Worm (Caenorhabditis elegans) whole organism, L4 larva: Measurements from ENCODE around the gene Y54E2A.7.
A peak's percentile ranks its signal among the peaks of the same experiment; 100 is the strongest.

ENCODE experiments used
- F26F4.8 ChIP-seq: fragments of 200-800 bp; sonication (Bioruptor generic); conservative IDR thresholded peaks from 2 replicates; pipeline ENCODE4 v1.3.6; 2022; ENCODE audit warnings: missing genetic modification characterization, missing compliant biosample characterization
- F37D6.2 ChIP-seq: sonication (generic microtip); optimal IDR thresholded peaks from 2 replicates; lab custom pipeline; 2016; ENCODE audit warnings: mild to moderate bottlenecking, missing genetic modification characterization, missing compliant biosample characterization
- F49E8.2 ChIP-seq: sonication (generic microtip); optimal IDR thresholded peaks from 2 replicates; lab custom pipeline; 2016; ENCODE audit warnings: missing compliant biosample characterization, mild to moderate bottlenecking, missing genetic modification characterization, borderline replicate concordance
- R02D3.7 ChIP-seq: fragments of 150-350 bp; sonication (generic microtip); optimal IDR thresholded peaks from 3 replicates; lab custom pipeline; 2014; ENCODE audit warnings: missing biosample characterization, missing genetic modification characterization
- Y5F2A.4 ChIP-seq: fragments of 200-800 bp; sonication (Bioruptor generic); optimal IDR thresholded peaks from 2 replicates; lab custom pipeline; 2018; ENCODE audit warnings: mild to moderate bottlenecking, missing genetic modification characterization, missing compliant biosample characterization
- attf-4 ChIP-seq: sonication (generic microtip); optimal IDR thresholded peaks from 3 replicates; lab custom pipeline; 2017; ENCODE audit warnings: missing biosample characterization, missing genetic modification characterization
- ceh-20 ChIP-seq: fragments of 200-800 bp; sonication (Bioruptor generic); IDR thresholded peaks from 2 replicates; pipeline ENCODE4 v1.3.6; 2022; ENCODE audit warnings: missing genetic modification reagents, missing genetic modification characterization, missing compliant biosample characterization
- ctbp-1 ChIP-seq: fragments of 200-800 bp; sonication (Bioruptor generic); IDR thresholded peaks from 2 replicates; pipeline ENCODE4 v1.3.6; 2022; ENCODE audit warnings: missing genetic modification reagents, missing genetic modification characterization, missing compliant biosample characterization
- daf-19 ChIP-seq: fragments of 200-800 bp; sonication (Bioruptor generic); conservative IDR thresholded peaks from 2 replicates; pipeline ENCODE4 v1.3.6; 2022; ENCODE audit warnings: missing genetic modification characterization, missing compliant biosample characterization
- daf-8 ChIP-seq: fragments of 200-800 bp; sonication (Bioruptor generic); IDR thresholded peaks from 2 replicates; pipeline ENCODE4 v1.3.6; 2022; ENCODE audit warnings: missing genetic modification characterization, missing compliant biosample characterization
- dmd-6 ChIP-seq: fragments of 200-800 bp; sonication (Bioruptor generic); IDR thresholded peaks from 2 replicates; pipeline ENCODE4 v1.3.6; 2022; ENCODE audit warnings: missing genetic modification reagents, missing genetic modification characterization, missing compliant biosample characterization
- dmd-9 ChIP-seq: fragments of 200-800 bp; sonication (Bioruptor generic); IDR thresholded peaks from 2 replicates; pipeline ENCODE4 v1.3.6; 2022; ENCODE audit warnings: missing genetic modification reagents, missing genetic modification characterization, missing compliant biosample characterization
- dve-1 ChIP-seq: sonication (generic microtip); optimal IDR thresholded peaks from 2 replicates; lab custom pipeline; 2017; ENCODE audit warnings: antibody characterized with exemption, mild to moderate bottlenecking, missing genetic modification characterization, missing compliant biosample characterization; ENCODE audit not compliant: insufficient read depth
- hmg-1.1 ChIP-seq: fragments of 200-800 bp; sonication (Bioruptor generic); IDR thresholded peaks from 2 replicates; pipeline ENCODE4 v1.3.6; 2022; ENCODE audit warnings: missing genetic modification reagents, missing genetic modification characterization, missing compliant biosample characterization
- jun-1 ChIP-seq: fragments of 150-350 bp; optimal IDR thresholded peaks from 2 replicates; lab custom pipeline; 2014; ENCODE audit warnings: missing biosample characterization, missing genetic modification reagents, missing genetic modification characterization
- lin-1 ChIP-seq: fragments of 200-800 bp; sonication (Bioruptor generic); IDR thresholded peaks from 2 replicates; pipeline ENCODE4 v1.3.6; 2022; ENCODE audit warnings: missing genetic modification reagents, missing genetic modification characterization, missing compliant biosample characterization
- lin-15B ChIP-seq: fragments of 150-350 bp; sonication (generic microtip); optimal IDR thresholded peaks from 3 replicates; lab custom pipeline; 2014; ENCODE audit warnings: missing biosample characterization, missing genetic modification characterization
- lin-29 ChIP-seq: fragments of 200-800 bp; sonication (Bioruptor generic); IDR thresholded peaks from 2 replicates; pipeline ENCODE4 v1.3.6; 2022; ENCODE audit warnings: missing genetic modification reagents, missing genetic modification characterization, missing compliant biosample characterization
- lin-38 ChIP-seq: fragments of 200-800 bp; sonication (Bioruptor generic); IDR thresholded peaks from 2 replicates; pipeline ENCODE4 v1.3.6; 2022; ENCODE audit warnings: missing genetic modification reagents, missing genetic modification characterization, missing compliant biosample characterization
- lin-39 ChIP-seq: fragments of 150-350 bp; optimal IDR thresholded peaks from 2 replicates; lab custom pipeline; 2014; ENCODE audit warnings: missing biosample characterization, missing genetic modification reagents, missing genetic modification characterization
- lsy-2 ChIP-seq, 2 experiments: fragments of 150-350 bp in 1 of 2; sonication (generic microtip) in 1 of 2; optimal IDR thresholded peaks; 2 replicates each; lab custom pipeline; 2014 to 2017; ENCODE audit warnings: missing biosample characterization in 2 of 2, missing genetic modification characterization in 2 of 2
- madf-5 ChIP-seq, 2 experiments: fragments of 200-800 bp; sonication (Bioruptor generic); IDR thresholded peaks; 2 replicates each; pipeline ENCODE4 v1.3.6; 2022; ENCODE audit warnings: missing compliant biosample characterization in 2 of 2, missing genetic modification characterization in 2 of 2
- madf-9 ChIP-seq: fragments of 200-800 bp; sonication (Bioruptor generic); conservative IDR thresholded peaks from 2 replicates; pipeline ENCODE4 v1.3.6; 2022; ENCODE audit warnings: missing genetic modification reagents, missing genetic modification characterization, missing compliant biosample characterization
- mep-1 ChIP-seq: fragments of 150-350 bp; sonication (generic microtip); optimal IDR thresholded peaks from 3 replicates; lab custom pipeline; 2014; ENCODE audit warnings: missing biosample characterization, missing genetic modification characterization
- mxl-2 ChIP-seq: fragments of 200-800 bp; sonication (Bioruptor generic); conservative IDR thresholded peaks from 2 replicates; pipeline ENCODE4 v1.3.6; 2022; ENCODE audit warnings: missing genetic modification reagents, missing genetic modification characterization, missing compliant biosample characterization
- mxl-3 ChIP-seq: fragments of 200-800 bp; sonication (Bioruptor generic); optimal IDR thresholded peaks from 2 replicates; lab custom pipeline; 2018; ENCODE audit warnings: mild to moderate bottlenecking, missing genetic modification characterization, missing compliant biosample characterization
- nhr-102 ChIP-seq: sonication (generic microtip); optimal IDR thresholded peaks from 2 replicates; lab custom pipeline; 2016; ENCODE audit warnings: mild to moderate bottlenecking, missing genetic modification characterization, moderate library complexity, missing compliant biosample characterization
- nhr-11 ChIP-seq: fragments of 150-350 bp; optimal IDR thresholded peaks from 2 replicates; lab custom pipeline; 2014; ENCODE audit warnings: missing biosample characterization, missing genetic modification characterization
- nhr-111 ChIP-seq: fragments of 200-800 bp; sonication (Bioruptor generic); optimal IDR thresholded peaks from 2 replicates; lab custom pipeline; 2018; ENCODE audit warnings: mild to moderate bottlenecking, missing genetic modification characterization, missing compliant biosample characterization
- nhr-25 ChIP-seq: sonication (generic microtip); optimal IDR thresholded peaks from 2 replicates; lab custom pipeline; 2017; ENCODE audit warnings: missing genetic modification characterization, mild to moderate bottlenecking, missing compliant biosample characterization, antibody characterized with exemption, moderate library complexity, borderline replicate concordance; ENCODE audit not compliant: insufficient read depth
- nhr-28 ChIP-seq: fragments of 150-350 bp; optimal IDR thresholded peaks from 2 replicates; lab custom pipeline; 2014; ENCODE audit warnings: missing biosample characterization, missing genetic modification characterization
- nhr-42 ChIP-seq: fragments of 200-800 bp; sonication (Bioruptor generic); IDR thresholded peaks from 2 replicates; pipeline ENCODE4 v1.3.6; 2022; ENCODE audit warnings: missing genetic modification characterization, missing compliant biosample characterization
- nhr-77 ChIP-seq: fragments of 150-350 bp; optimal IDR thresholded peaks from 2 replicates; lab custom pipeline; 2014; ENCODE audit warnings: missing biosample characterization, missing genetic modification characterization
- pha-4 ChIP-seq, 2 experiments: fragments of 150-350 bp in 1 of 2; fragments of 200-800 bp in 1 of 2; sonication (Bioruptor generic) in 1 of 2; IDR thresholded peaks in 1 of 2; optimal IDR thresholded peaks in 1 of 2; 2 replicates each; pipeline versions ENCODE4 v1.3.6 to Lab custom; 2014 to 2022; ENCODE audit warnings: missing genetic modification characterization in 2 of 2, missing genetic modification reagents in 2 of 2, missing biosample characterization in 1 of 2, missing compliant biosample characterization in 1 of 2
- set-16 ChIP-seq: fragments of 200-800 bp; sonication (Bioruptor generic); IDR thresholded peaks from 2 replicates; pipeline ENCODE4 v1.3.6; 2022; ENCODE audit warnings: missing genetic modification reagents, missing genetic modification characterization, missing compliant biosample characterization
- spr-1 ChIP-seq: sonication (generic microtip); optimal IDR thresholded peaks from 2 replicates; lab custom pipeline; 2016; ENCODE audit warnings: mild to moderate bottlenecking, missing genetic modification characterization, missing compliant biosample characterization
- spr-3 ChIP-seq: fragments of 200-800 bp; sonication (Bioruptor generic); optimal IDR thresholded peaks from 2 replicates; lab custom pipeline; 2018; ENCODE audit warnings: mild to moderate bottlenecking, missing genetic modification characterization, missing compliant biosample characterization
- unc-130 ChIP-seq: sonication (generic microtip); optimal IDR thresholded peaks from 2 replicates; lab custom pipeline; 2016; ENCODE audit warnings: missing genetic modification reagents, missing genetic modification characterization, missing compliant biosample characterization
- unc-62 ChIP-seq, 3 experiments: fragments of 150-350 bp in 1 of 3; sonication (generic microtip); optimal IDR thresholded peaks in 2 of 3; peaks in 1 of 3; 1 replicate in 1 of 3; 2 replicates in 2 of 3; lab custom pipeline; 2014 to 2017; ENCODE audit warnings: missing biosample characterization in 3 of 3, missing genetic modification characterization in 3 of 3, missing genetic modification reagents in 3 of 3, missing genotype in 1 of 3
- vab-7 ChIP-seq: fragments of 200-800 bp; sonication (Bioruptor generic); IDR thresholded peaks from 2 replicates; pipeline ENCODE4 v1.3.6; 2022; ENCODE audit warnings: missing genetic modification reagents, missing genetic modification characterization, missing compliant biosample characterization
- zag-1 ChIP-seq: fragments of 150-350 bp; optimal IDR thresholded peaks from 2 replicates; lab custom pipeline; 2014; ENCODE audit warnings: missing biosample characterization, missing genetic modification characterization
- zfp-2 ChIP-seq: sonication (generic microtip); optimal IDR thresholded peaks from 2 replicates; lab custom pipeline; 2016; ENCODE audit warnings: mild to moderate bottlenecking, missing genetic modification characterization, missing compliant biosample characterization
- zfp-3 ChIP-seq: fragments of 200-800 bp; sonication (Bioruptor generic); conservative IDR thresholded peaks from 2 replicates; pipeline ENCODE4 v1.3.6; 2022; ENCODE audit warnings: missing genetic modification reagents, missing genetic modification characterization, missing compliant biosample characterization
- ztf-7 ChIP-seq: fragments of 150-350 bp; optimal IDR thresholded peaks from 2 replicates; lab custom pipeline; 2014; ENCODE audit warnings: missing biosample characterization, missing genetic modification characterization

Y54E2A.7 gene

ce11 chrII:14801086-14801531 is 28.3 kb upstream of the Y54E2A.7 start (continued):
- TF ChIP-seq mxl-3 (GFP tag; lab: Kevin White, UChicago) (peak; percentile 26), nhr-77 (tag; lab: Kevin White, UChicago) (peak; percentile 54), unc-130 (GFP tag; lab: Kevin White, UChicago) (no peak)

ce11 chrII:14799367-14799766 is 26.6 kb upstream of the Y54E2A.7 start:
- TF ChIP-seq nhr-111 (GFP tag; lab: Kevin White, UChicago) = no peak
- TF ChIP-seq ctbp-1 (GFP tag; lab: Robert Waterston, UW) = 0 out of 2 replicates have a peak, but pooled peaks have one; percentile 7
- 0 out of 2 replicates have a peak, but pooled peaks have one; percentile 10 for TF ChIP-seq zfp-3 (GFP tag; lab: Robert Waterston, UW)
- 0 out of 4 replicates have a peak, but pooled peaks of 1 of the 2 experiments have one; percentile 26 for TF ChIP-seq madf-5 (GFP tag; IDR thresholded peaks at IDR 0.05; lab: Robert Waterston, UW)
- peak; percentile 17; the same call in 1 of the 2 replicates for TF ChIP-seq dmd-6
- 0 out of 2 replicates have a peak, but pooled peaks have one; percentile 54 for TF ChIP-seq dmd-9 (GFP tag; lab: Robert Waterston, UW)
- no peak for TF ChIP-seq attf-4 (tag; lab: Kevin White, UChicago)
- no peak for TF ChIP-seq madf-9 (GFP tag; lab: Robert Waterston, UW)
- peak; percentile 28; the same call in 1 of the 2 replicates for TF ChIP-seq set-16 (GFP tag; lab: Robert Waterston, UW)
- no peak for TF ChIP-seq lin-29
- 0 out of 2 replicates have a peak, but pooled peaks have one; percentile 62 for TF ChIP-seq nhr-42 (GFP tag; lab: Robert Waterston, UW)
- TF ChIP-seq, all 104 proteins: peak for 7

ce11 chrII:14798047-14798522 is 25.3 kb upstream of the Y54E2A.7 start, which contains the start of gene tbc-20:
Gene tbc-20, plus strand, starts transcription at chrII:14798472.
- no peak for TF ChIP-seq F37D6.2 (tag; lab: Kevin White, UChicago)
- TF ChIP-seq spr-1 (tag; lab: Kevin White, UChicago) = no peak
- TF ChIP-seq unc-62 (GFP tag; optimal IDR thresholded peaks at IDR 0.05 in 1 of 2; lab: Kevin White, UChicago) = peak in 1 of 2 experiments; percentile 54
- TF ChIP-seq unc-62 (tag; optimal IDR thresholded peaks at IDR 0.05; lab: Kevin White, UChicago) = no peak
- TF ChIP-seq Y5F2A.4 (GFP tag; lab: Kevin White, UChicago) = no peak
- TF ChIP-seq nhr-25 (tag; lab: Kevin White, UChicago) = no peak
- TF ChIP-seq dmd-6 = no peak
- no peak for TF ChIP-seq jun-1 (tag; lab: Kevin White, UChicago)
- TF ChIP-seq nhr-102 = peak; percentile 9
- TF ChIP-seq lin-1 (GFP tag; lab: Robert Waterston, UW) = no peak
- no peak for TF ChIP-seq nhr-11 (tag; lab: Kevin White, UChicago)
- TF ChIP-seq hmg-1.1 = no peak
- TF ChIP-seq lin-38 (GFP tag; lab: Robert Waterston, UW) = peak; percentile 44; the same call in 1 of the 2 replicates
- no peak for TF ChIP-seq zfp-2 (tag; lab: Kevin White, UChicago)
- TF ChIP-seq lin-39 (tag; lab: Kevin White, UChicago) = no peak
- no peak for TF ChIP-seq nhr-77 (tag; lab: Kevin White, UChicago)
- peak; percentile 39 for TF ChIP-seq F49E8.2 (tag; lab: Kevin White, UChicago)
- no peak for TF ChIP-seq F26F4.8
- no peak for TF ChIP-seq mxl-2
- no peak for TF ChIP-seq pha-4 (GFP tag; IDR thresholded peaks at IDR 0.05; lab: Robert Waterston, UW)
- TF ChIP-seq pha-4 (tag; optimal IDR thresholded peaks at IDR 0.05; lab: Kevin White, UChicago) = no peak
- peak; percentile 13 for TF ChIP-seq mep-1 (tag; lab: Kevin White, UChicago)
- TF ChIP-seq dmd-9 (GFP tag; lab: Robert Waterston, UW) = no peak
- TF ChIP-seq ceh-20 = no peak
- no peak for TF ChIP-seq vab-7 (GFP tag; lab: Robert Waterston, UW)
- TF ChIP-seq dve-1 = no peak
- TF ChIP-seq daf-19 (GFP tag; lab: Robert Waterston, UW) = no peak
- TF ChIP-seq ztf-7 = no peak
- no peak for TF ChIP-seq zag-1
- TF ChIP-seq lin-15B (tag; lab: Kevin White, UChicago) = no peak
- TF ChIP-seq R02D3.7 (tag; lab: Kevin White, UChicago) = no peak
- TF ChIP-seq spr-3 = no peak
- no peak for TF ChIP-seq attf-4 (tag; lab: Kevin White, UChicago)
- TF ChIP-seq lsy-2 (tag; optimal IDR thresholded peaks at IDR 0.05; lab: Kevin White, UChicago) = peak in 1 of 2 experiments; percentile 71
- TF ChIP-seq zfp-3 (GFP tag; lab: Robert Waterston, UW) = no peak
- TF ChIP-seq daf-8 (GFP tag; lab: Robert Waterston, UW) = no peak
- no peak for TF ChIP-seq nhr-28
